Fruit fly (Drosophila melanogaster) whole organism, embryonic: ENCODE measurements around the gene CG13144.

Source experiments
- BEAF-32 ChIP-seq: fragments of 200-800 bp; sonication (Bioruptor generic); optimal IDR thresholded peaks from 3 replicates; lab custom pipeline; 2017; ENCODE audit warnings: missing biosample characterization, missing genetic modification characterization, mild to moderate bottlenecking, moderate library complexity, missing genetic modification reagents
- Bdp1 ChIP-seq: fragments of 200-800 bp; sonication (Bioruptor generic); optimal IDR thresholded peaks from 3 replicates; lab custom pipeline; 2016; ENCODE audit warnings: missing biosample characterization, missing genetic modification characterization
- Bgb ChIP-seq: fragments of 200-800 bp; sonication (Bioruptor generic); IDR thresholded peaks from 2 replicates; pipeline ENCODE4 v1.3.6; 2022; ENCODE audit warnings: missing biosample characterization, missing genetic modification characterization; ENCODE audit not compliant: partially characterized antibody
- CG10147 ChIP-seq: fragments of 200-800 bp; sonication (Bioruptor generic); optimal IDR thresholded peaks from 2 replicates; lab custom pipeline; 2019; ENCODE audit warnings: missing biosample characterization, mild to moderate bottlenecking, missing genetic modification characterization, moderate library complexity
- CG1024 ChIP-seq: fragments of 200-800 bp; sonication (Bioruptor generic); IDR thresholded peaks from 2 replicates; pipeline ENCODE4 v1.3.6; 2022; ENCODE audit warnings: missing biosample characterization, missing genetic modification characterization
- CG12391 ChIP-seq: fragments of 200-800 bp; sonication (Bioruptor generic); optimal IDR thresholded peaks from 3 replicates; lab custom pipeline; 2018; ENCODE audit warnings: missing biosample characterization, mild to moderate bottlenecking, missing genetic modification characterization, moderate library complexity
- CG13775 ChIP-seq: fragments of 200-800 bp; sonication (Bioruptor generic); optimal IDR thresholded peaks from 3 replicates; lab custom pipeline; 2017; ENCODE audit warnings: missing biosample characterization, mild to moderate bottlenecking, missing genetic modification characterization
- CG1529 ChIP-seq: fragments of 200-800 bp; sonication (Bioruptor generic); optimal IDR thresholded peaks from 3 replicates; lab custom pipeline; 2018; ENCODE audit warnings: missing biosample characterization, missing genetic modification characterization
- CG17186 ChIP-seq: fragments of 200-800 bp; sonication (Bioruptor generic); optimal IDR thresholded peaks from 3 replicates; lab custom pipeline; 2017; ENCODE audit warnings: missing biosample characterization, missing genetic modification reagents, missing genetic modification characterization
- CG18262 ChIP-seq: fragments of 200-800 bp; optimal IDR thresholded peaks from 3 replicates; lab custom pipeline; 2019; ENCODE audit warnings: missing biosample characterization, mild to moderate bottlenecking, missing genetic modification characterization, moderate library complexity
- CG18599 ChIP-seq: fragments of 200-800 bp; sonication (Bioruptor generic); optimal IDR thresholded peaks from 3 replicates; lab custom pipeline; 2017; ENCODE audit warnings: missing biosample characterization, missing genetic modification characterization, mild to moderate bottlenecking, moderate library complexity, missing genetic modification reagents
- CG34224 ChIP-seq: fragments of 200-800 bp; sonication (Bioruptor generic); IDR thresholded peaks from 3 replicates; pipeline ENCODE4 v1.3.6; 2022; ENCODE audit warnings: missing biosample characterization, missing genetic modification characterization; ENCODE audit not compliant: partially characterized antibody
- CG4282 ChIP-seq: fragments of 200-800 bp; sonication (Bioruptor generic); optimal IDR thresholded peaks from 2 replicates; lab custom pipeline; 2016; ENCODE audit warnings: missing biosample characterization, missing genetic modification characterization
- CG5953 ChIP-seq: fragments of 200-800 bp; sonication (Bioruptor generic); IDR thresholded peaks from 2 replicates; pipeline ENCODE4 v1.3.6; 2022; ENCODE audit warnings: missing biosample characterization, missing genetic modification characterization
- CG6254 ChIP-seq: fragments of 200-800 bp; sonication (Bioruptor generic); optimal IDR thresholded peaks from 3 replicates; lab custom pipeline; 2017; ENCODE audit warnings: mild to moderate bottlenecking, missing biosample characterization, missing genetic modification reagents, missing genetic modification characterization
- CG7786 ChIP-seq: fragments of 200-800 bp; sonication (Bioruptor generic); optimal IDR thresholded peaks from 2 replicates; lab custom pipeline; 2016; ENCODE audit warnings: missing biosample characterization, missing genetic modification characterization
- CG8924 ChIP-seq: fragments of 200-800 bp; optimal IDR thresholded peaks from 3 replicates; lab custom pipeline; 2019; ENCODE audit warnings: missing biosample characterization, mild to moderate bottlenecking, missing genetic modification characterization, moderate library complexity
- CG9215 ChIP-seq: fragments of 200-800 bp; sonication (Bioruptor generic); IDR thresholded peaks from 2 replicates; pipeline ENCODE4 v1.3.6; 2022; ENCODE audit warnings: missing biosample characterization, missing genetic modification characterization
- Dad ChIP-seq: fragments of 200-800 bp; sonication (Bioruptor generic); optimal IDR thresholded peaks from 3 replicates; lab custom pipeline; 2016; ENCODE audit warnings: missing biosample characterization, missing genetic modification characterization
- Dbx ChIP-seq: fragments of 200-800 bp; sonication (Bioruptor generic); IDR thresholded peaks from 3 replicates; pipeline ENCODE4 v1.3.6; 2022; ENCODE audit warnings: missing biosample characterization, missing genetic modification characterization
- Dek ChIP-seq: fragments of 200-800 bp; sonication (Bioruptor generic); optimal IDR thresholded peaks from 3 replicates; lab custom pipeline; 2019; ENCODE audit warnings: missing biosample characterization, mild to moderate bottlenecking, missing genetic modification characterization, moderate library complexity
- Doc3 ChIP-seq: fragments of 200-800 bp; sonication (Bioruptor generic); IDR thresholded peaks from 3 replicates; pipeline ENCODE4 v1.3.6; 2022; ENCODE audit warnings: missing biosample characterization, missing genetic modification characterization; ENCODE audit not compliant: partially characterized antibody
- HLH54F ChIP-seq: fragments of 200-800 bp; sonication (Bioruptor generic); optimal IDR thresholded peaks from 3 replicates; lab custom pipeline; 2016; ENCODE audit warnings: missing biosample characterization, missing genetic modification characterization
- Lhr ChIP-seq: fragments of 200-800 bp; sonication (Bioruptor generic); optimal IDR thresholded peaks from 3 replicates; lab custom pipeline; 2017; ENCODE audit warnings: mild to moderate bottlenecking, missing biosample characterization, missing genetic modification reagents, missing genetic modification characterization
- Mad ChIP-seq: fragments of 200-800 bp; sonication (Bioruptor generic); optimal IDR thresholded peaks from 2 replicates; lab custom pipeline; 2016; ENCODE audit warnings: missing biosample characterization, missing genetic modification characterization
- Med ChIP-seq: fragments of 200-800 bp; sonication (Bioruptor generic); peaks from one replicate; lab custom pipeline; 2016; ENCODE audit warnings: missing biosample characterization, missing genetic modification characterization, mild to moderate bottlenecking, inconsistent platforms, moderate library complexity
- NFAT ChIP-seq: fragments of 200-800 bp; sonication (Bioruptor generic); IDR thresholded peaks from 2 replicates; pipeline ENCODE4 v1.3.6; 2022; ENCODE audit warnings: missing biosample characterization, missing genetic modification characterization
- NK7.1 ChIP-seq: fragments of 200-800 bp; sonication (Bioruptor generic); optimal IDR thresholded peaks from 3 replicates; lab custom pipeline; 2016; ENCODE audit warnings: missing biosample characterization, missing genetic modification characterization
- Oli ChIP-seq: fragments of 200-800 bp; sonication (Bioruptor generic); optimal IDR thresholded peaks from 2 replicates; lab custom pipeline; 2018; ENCODE audit warnings: missing biosample characterization, mild to moderate bottlenecking, missing genetic modification characterization, moderate library complexity
- Optix ChIP-seq: fragments of 200-800 bp; sonication (Bioruptor generic); IDR thresholded peaks from 3 replicates; pipeline ENCODE4 v1.3.6; 2022; ENCODE audit warnings: missing biosample characterization, missing genetic modification characterization
- Ptx1 ChIP-seq: fragments of 200-800 bp; sonication (Bioruptor generic); IDR thresholded peaks from 2 replicates; pipeline ENCODE4 v1.3.6; 2022; ENCODE audit warnings: missing biosample characterization, missing genetic modification characterization
- Tbp ChIP-seq: fragments of >200 bp; optimal IDR thresholded peaks from 2 replicates; lab custom pipeline; 2018; ENCODE audit warnings: missing biosample characterization, missing genetic modification characterization
- Usf ChIP-seq: fragments of 200-800 bp; sonication (Bioruptor generic); optimal IDR thresholded peaks from 2 replicates; lab custom pipeline; 2017; ENCODE audit warnings: missing genotype, missing biosample characterization, missing genetic modification characterization
- bigmax ChIP-seq: fragments of 200-800 bp; sonication (Bioruptor generic); optimal IDR thresholded peaks from 2 replicates; lab custom pipeline; 2018; ENCODE audit warnings: missing biosample characterization, mild to moderate bottlenecking, missing genetic modification characterization
- caup ChIP-seq: fragments of 200-800 bp; sonication (Bioruptor generic); optimal IDR thresholded peaks from 3 replicates; lab custom pipeline; 2017; ENCODE audit warnings: missing biosample characterization, mild to moderate bottlenecking, missing genetic modification characterization, moderate library complexity; ENCODE audit not compliant: severe bottlenecking
- chm ChIP-seq: fragments of 200-800 bp; sonication (Bioruptor generic); IDR thresholded peaks from 2 replicates; pipeline ENCODE4 v1.3.6; 2022; ENCODE audit warnings: missing biosample characterization, missing genetic modification characterization
- chn ChIP-seq: fragments of 200-800 bp; sonication (Bioruptor generic); optimal IDR thresholded peaks from 2 replicates; lab custom pipeline; 2016; ENCODE audit warnings: missing biosample characterization, missing genetic modification characterization
- danr ChIP-seq: fragments of 200-800 bp; sonication (Bioruptor generic); IDR thresholded peaks from 2 replicates; pipeline ENCODE4 v1.3.6; 2022; ENCODE audit warnings: missing biosample characterization, missing genetic modification characterization
- disco-r ChIP-seq: fragments of 200-800 bp; sonication (Bioruptor generic); optimal IDR thresholded peaks from 2 replicates; lab custom pipeline; 2016; ENCODE audit warnings: missing biosample characterization, missing genetic modification characterization
- dysf ChIP-seq: fragments of 200-800 bp; sonication (Bioruptor generic); IDR thresholded peaks from 3 replicates; pipeline ENCODE4 v1.3.6; 2022; ENCODE audit warnings: missing biosample characterization, missing genetic modification characterization
- exex ChIP-seq: fragments of 200-800 bp; sonication (Bioruptor generic); optimal IDR thresholded peaks from 4 replicates; lab custom pipeline; 2018; ENCODE audit warnings: missing biosample characterization, mild to moderate bottlenecking, missing genetic modification characterization, moderate library complexity
- fd102C ChIP-seq: fragments of 200-800 bp; sonication (Bioruptor generic); optimal IDR thresholded peaks from 2 replicates; lab custom pipeline; 2018; ENCODE audit warnings: missing biosample characterization, mild to moderate bottlenecking, missing genetic modification characterization, moderate library complexity
- h ChIP-seq: fragments of >200 bp; optimal IDR thresholded peaks from 2 replicates; lab custom pipeline; 2017
- hth ChIP-seq: fragments of >200 bp; optimal IDR thresholded peaks from 2 replicates; lab custom pipeline; 2017; ENCODE audit warnings: inconsistent platforms
- ken ChIP-seq: fragments of 200-800 bp; sonication (Bioruptor generic); IDR thresholded peaks from 3 replicates; pipeline ENCODE4 v1.3.6; 2022; ENCODE audit warnings: missing biosample characterization, missing genetic modification characterization
- rib ChIP-seq: fragments of 200-800 bp; sonication (Bioruptor generic); IDR thresholded peaks from 2 replicates; pipeline ENCODE4 v1.3.6; 2022; ENCODE audit warnings: missing biosample characterization, missing genetic modification characterization
- sqz ChIP-seq: fragments of 200-800 bp; sonication (Bioruptor generic); optimal IDR thresholded peaks from 3 replicates; lab custom pipeline; 2018; ENCODE audit warnings: missing biosample characterization, mild to moderate bottlenecking, missing genetic modification characterization
- tgo ChIP-seq: fragments of 200-800 bp; sonication (Bioruptor generic); IDR thresholded peaks from 3 replicates; pipeline ENCODE4 v1.3.6; 2022; ENCODE audit warnings: missing biosample characterization, missing genetic modification characterization
- toy ChIP-seq: fragments of 200-800 bp; sonication (Bioruptor generic); IDR thresholded peaks from 2 replicates; pipeline ENCODE4 v1.3.6; 2022; ENCODE audit warnings: missing biosample characterization, missing genetic modification characterization
- zen2 ChIP-seq: fragments of 200-800 bp; sonication (Bioruptor generic); IDR thresholded peaks from 3 replicates; pipeline ENCODE4 v1.3.6; 2022; ENCODE audit warnings: missing biosample characterization, missing genetic modification characterization; ENCODE audit not compliant: partially characterized antibody

CG13144 gene

dm6 chr2L:10516470-10517048, 25.3 kb upstream of the CG13144 start (continued):
- TF ChIP-seq Ptx1 (GFP tag; lab: Robert Waterston, UW) (peak; percentile 34; the same call in 1 of the 2 replicates), h (lab: Kevin White, UChicago) (no peak), danr (0 out of 2 replicates have a peak, but pooled peaks have one; percentile 20), Dad (GFP tag; lab: Kevin White, UChicago) (no peak), rib (peak; percentile 53; the same call in 1 of the 2 replicates), Tbp (GFP tag; lab: Kevin White, UChicago) (no peak), disco-r (GFP tag; lab: Kevin White, UChicago) (peak; percentile 24), toy (GFP tag; lab: Robert Waterston, UW) (no peak), bigmax (GFP tag; lab: Kevin White, UChicago) (no peak), CG18262 (tag; lab: Kevin White, UChicago) (peak; percentile 34), exex (tag; lab: Kevin White, UChicago) (no peak), BEAF-32 (GFP tag; lab: Kevin White, UChicago) (peak; percentile 55), CG13775 (GFP tag; lab: Kevin White, UChicago) (peak; percentile 43), CG5953 (GFP tag; lab: Robert Waterston, UW) (no peak), dysf (GFP tag; lab: Robert Waterston, UW) (0 out of 3 replicates have a peak, but pooled peaks have one; percentile 39), Oli (tag; lab: Kevin White, UChicago) (peak; percentile 34), caup (peak; percentile 33), HLH54F (peak; percentile 31), Optix (0 out of 3 replicates have a peak, but pooled peaks have one; percentile 49), Usf (no peak), NFAT (GFP tag; lab: Robert Waterston, UW) (0 out of 2 replicates have a peak, but pooled peaks have one; percentile 20), CG17186 (GFP tag; lab: Kevin White, UChicago) (peak; percentile 19), Dek (tag; lab: Kevin White, UChicago) (no peak), chn (GFP tag; lab: Kevin White, UChicago) (peak; percentile 0), Mad (no peak), CG10147 (GFP tag; lab: Kevin White, UChicago) (no peak), CG7786 (no peak), CG1529 (GFP tag; lab: Kevin White, UChicago) (no peak), CG12391 (tag; lab: Kevin White, UChicago) (peak; percentile 27), chm (GFP tag; lab: Robert Waterston, UW) (no peak), Doc3 (no peak), CG4282 (GFP tag; lab: Kevin White, UChicago) (no peak), Bdp1 (GFP tag; lab: Kevin White, UChicago) (peak; percentile 21), Dbx (GFP tag; lab: Robert Waterston, UW) (peak; percentile 66; the same call in 1 of the 3 replicates), NK7.1 (peak; percentile 21), Med (peak; percentile 91), CG1024 (GFP tag; lab: Robert Waterston, UW) (no peak), CG6254 (GFP tag; lab: Kevin White, UChicago) (no peak), Bgb (GFP tag; lab: Robert Waterston, UW) (peak; percentile 50; the same call in 1 of the 2 replicates), CG18599 (GFP tag; lab: Kevin White, UChicago) (peak; percentile 44), CG8924 (tag; lab: Kevin White, UChicago) (peak; percentile 12), Lhr (GFP tag; lab: Kevin White, UChicago) (peak; percentile 3), hth (no peak), sqz (no peak), CG9215 (GFP tag; lab: Robert Waterston, UW) (no peak), tgo (peak; percentile 23; the same call in 1 of the 3 replicates), CG34224 (GFP tag; lab: Robert Waterston, UW) (no peak), zen2 (no peak), fd102C (GFP tag; lab: Kevin White, UChicago) (no peak), ken (GFP tag; lab: Robert Waterston, UW) (no peak)
